Worm (Caenorhabditis elegans): Measurements from ENCODE around the gene kin-16.

ce11 chrII:9421969-9422368 lies 13.9 kb downstream of the kin-16 start, which contains the start of gene M176.11:
- TF ChIP-seq ZK546.5 (tag; optimal IDR thresholded peaks at IDR 0.05): no peak
- no peak for TF ChIP-seq lin-15B (tag; optimal IDR thresholded peaks at IDR 0.05)
- no peak for TF ChIP-seq jun-1 (tag; optimal IDR thresholded peaks at IDR 0.05)
- TF ChIP-seq elt-3 (tag; optimal IDR thresholded peaks at IDR 0.05): no peak
- no peak for TF ChIP-seq nhr-23 (tag; optimal IDR thresholded peaks at IDR 0.05)
- no peak for TF ChIP-seq ama-1 (optimal IDR thresholded peaks at IDR 0.05)
- no peak for TF ChIP-seq nfya-1 (tag; optimal IDR thresholded peaks at IDR 0.05; ENCODE audit: insufficient read depth)
- no peak for TF ChIP-seq unc-39 (tag; optimal IDR thresholded peaks at IDR 0.05)

Data from whole organism, L3 larva.